Fruit fly (Drosophila melanogaster) whole organism, prepupa: ENCODE data around the gene Nnf1b.

Experiments used
- Blimp-1 ChIP-seq: fragments of 200-800 bp; sonication (Bioruptor generic); optimal IDR thresholded peaks from 3 replicates; lab custom pipeline; 2017; ENCODE audit warnings: missing biosample characterization, missing genetic modification characterization, mild to moderate bottlenecking, moderate library complexity, missing genetic modification reagents
- CG10631 ChIP-seq: fragments of 200-800 bp; sonication (Bioruptor generic); optimal IDR thresholded peaks from 2 replicates; lab custom pipeline; 2016; ENCODE audit warnings: missing biosample characterization, missing genetic modification characterization
- CG10669 ChIP-seq: fragments of 200-800 bp; sonication (Bioruptor generic); optimal IDR thresholded peaks from 3 replicates; lab custom pipeline; 2018; ENCODE audit warnings: missing biosample characterization, mild to moderate bottlenecking, missing genetic modification characterization, moderate library complexity
- CG11294 ChIP-seq: fragments of 200-800 bp; sonication (Bioruptor generic); IDR thresholded peaks from 2 replicates; pipeline ENCODE4 v1.3.6; 2022; ENCODE audit warnings: missing biosample characterization, missing genetic modification characterization
- CG11762 ChIP-seq: fragments of 200-800 bp; sonication (Bioruptor generic); optimal IDR thresholded peaks from 3 replicates; lab custom pipeline; 2016; ENCODE audit warnings: missing biosample characterization, missing genetic modification characterization; ENCODE audit not compliant: insufficient read depth
- CG11902 ChIP-seq: fragments of 200-800 bp; sonication (Bioruptor generic); optimal IDR thresholded peaks from 3 replicates; lab custom pipeline; 2016; ENCODE audit warnings: missing biosample characterization, missing genetic modification characterization
- CG15336 ChIP-seq: fragments of 200-800 bp; sonication (Bioruptor generic); IDR thresholded peaks from 2 replicates; pipeline ENCODE4 v1.3.6; 2022; ENCODE audit warnings: missing biosample characterization, missing genetic modification characterization
- CG1621 ChIP-seq: fragments of 200-800 bp; sonication (Bioruptor generic); optimal IDR thresholded peaks from 3 replicates; lab custom pipeline; 2018; ENCODE audit warnings: missing biosample characterization, mild to moderate bottlenecking, missing genetic modification characterization
- CG16779 ChIP-seq: fragments of 200-800 bp; sonication (Bioruptor generic); optimal IDR thresholded peaks from 3 replicates; lab custom pipeline; 2017; ENCODE audit warnings: missing biosample characterization, mild to moderate bottlenecking, missing genetic modification characterization
- CG3032 ChIP-seq: fragments of 200-800 bp; optimal IDR thresholded peaks from 2 replicates; lab custom pipeline; 2019; ENCODE audit warnings: missing biosample characterization, mild to moderate bottlenecking, missing genetic modification characterization, moderate library complexity
- CG31627 ChIP-seq: fragments of 200-800 bp; sonication (Bioruptor generic); optimal IDR thresholded peaks from 3 replicates; lab custom pipeline; 2016; ENCODE audit warnings: missing biosample characterization, missing genetic modification characterization
- CG32006 ChIP-seq: fragments of 200-800 bp; sonication (Bioruptor generic); optimal IDR thresholded peaks from 3 replicates; lab custom pipeline; 2017; ENCODE audit warnings: missing biosample characterization, mild to moderate bottlenecking, missing genetic modification characterization
- CG3919 ChIP-seq: fragments of 200-800 bp; sonication (Bioruptor generic); optimal IDR thresholded peaks from 3 replicates; lab custom pipeline; 2016; ENCODE audit warnings: missing biosample characterization, missing genetic modification characterization
- CG4318 ChIP-seq: fragments of 200-800 bp; sonication (Bioruptor generic); optimal IDR thresholded peaks from 3 replicates; lab custom pipeline; 2017; ENCODE audit warnings: missing biosample characterization, mild to moderate bottlenecking, missing genetic modification characterization
- CG6163 ChIP-seq: fragments of 200-800 bp; sonication (Bioruptor generic); IDR thresholded peaks from 3 replicates; pipeline ENCODE4 v1.3.6; 2022; ENCODE audit warnings: missing biosample characterization, missing genetic modification characterization
- CG6276 ChIP-seq: fragments of 200-800 bp; sonication (Bioruptor generic); optimal IDR thresholded peaks from 2 replicates; lab custom pipeline; 2017; ENCODE audit warnings: missing biosample characterization, mild to moderate bottlenecking, missing genetic modification characterization
- CG6808 ChIP-seq: fragments of 200-800 bp; sonication (Bioruptor generic); optimal IDR thresholded peaks from 3 replicates; lab custom pipeline; 2017; ENCODE audit warnings: missing biosample characterization, missing genetic modification characterization, mild to moderate bottlenecking, moderate library complexity, missing genetic modification reagents
- CG7368 ChIP-seq: fragments of 200-800 bp; sonication (Bioruptor generic); optimal IDR thresholded peaks from 3 replicates; lab custom pipeline; 2016; ENCODE audit warnings: missing biosample characterization, missing genetic modification characterization
- CG8319 ChIP-seq: fragments of 200-800 bp; sonication (Bioruptor generic); optimal IDR thresholded peaks from 3 replicates; lab custom pipeline; 2016; ENCODE audit warnings: missing biosample characterization, missing genetic modification characterization
- CG9139 ChIP-seq: fragments of 200-800 bp; sonication (Bioruptor generic); optimal IDR thresholded peaks from 3 replicates; lab custom pipeline; 2017; ENCODE audit warnings: missing biosample characterization, mild to moderate bottlenecking, missing genetic modification characterization
- Eip75B ChIP-seq: fragments of 200-800 bp; sonication (Bioruptor generic); optimal IDR thresholded peaks from 3 replicates; lab custom pipeline; 2016; ENCODE audit warnings: missing biosample characterization, missing genetic modification characterization
- Eip93F ChIP-seq: fragments of 200-800 bp; sonication (Bioruptor generic); optimal IDR thresholded peaks from 2 replicates; lab custom pipeline; 2016; ENCODE audit warnings: missing biosample characterization, mild to moderate bottlenecking, missing genetic modification characterization
- Ets21C ChIP-seq: fragments of 200-800 bp; sonication (Bioruptor generic); optimal IDR thresholded peaks from 3 replicates; lab custom pipeline; 2016; ENCODE audit warnings: missing biosample characterization, missing genetic modification characterization
- Ets96B ChIP-seq: fragments of 200-800 bp; optimal IDR thresholded peaks from 2 replicates; lab custom pipeline; 2019; ENCODE audit warnings: missing biosample characterization, mild to moderate bottlenecking, missing genetic modification characterization, moderate library complexity
- Gug ChIP-seq: fragments of 200-800 bp; sonication (Bioruptor generic); IDR thresholded peaks from 2 replicates; pipeline ENCODE4 v1.3.6; 2022; ENCODE audit warnings: missing biosample characterization, missing genetic modification characterization
- Hr38 ChIP-seq: sonication (Bioruptor generic); optimal IDR thresholded peaks from 2 replicates; lab custom pipeline; 2016; ENCODE audit warnings: missing biosample characterization, missing genetic modification characterization
- Lpt ChIP-seq: fragments of 200-800 bp; sonication (Bioruptor generic); optimal IDR thresholded peaks from 3 replicates; lab custom pipeline; 2016; ENCODE audit warnings: missing biosample characterization, missing genetic modification characterization
- Met ChIP-seq: fragments of 200-800 bp; sonication (Bioruptor generic); optimal IDR thresholded peaks from 3 replicates; lab custom pipeline; 2016; ENCODE audit warnings: missing biosample characterization, missing genetic modification characterization
- OdsH ChIP-seq: fragments of 200-800 bp; sonication (Bioruptor generic); optimal IDR thresholded peaks from 3 replicates; lab custom pipeline; 2016; ENCODE audit warnings: missing biosample characterization, missing genetic modification characterization
- Smox ChIP-seq: fragments of 200-800 bp; sonication (Bioruptor generic); optimal IDR thresholded peaks from 3 replicates; lab custom pipeline; 2016; ENCODE audit warnings: missing biosample characterization, missing genetic modification characterization
- Sox102F ChIP-seq: fragments of 200-800 bp; sonication (Bioruptor generic); optimal IDR thresholded peaks from 2 replicates; lab custom pipeline; 2016; ENCODE audit warnings: missing biosample characterization, mild to moderate bottlenecking, missing genetic modification characterization
- Sox15 ChIP-seq: fragments of 200-800 bp; sonication (Bioruptor generic); optimal IDR thresholded peaks from 3 replicates; lab custom pipeline; 2016; ENCODE audit warnings: missing biosample characterization, missing genetic modification characterization
- achi ChIP-seq: fragments of 200-800 bp; sonication (Bioruptor generic); optimal IDR thresholded peaks from 3 replicates; lab custom pipeline; 2016; ENCODE audit warnings: missing biosample characterization, missing genetic modification characterization
- acj6 ChIP-seq: fragments of 200-800 bp; sonication (Bioruptor generic); optimal IDR thresholded peaks from 3 replicates; lab custom pipeline; 2016; ENCODE audit warnings: missing biosample characterization, missing genetic modification characterization
- cyc ChIP-seq: fragments of 200-800 bp; sonication (Bioruptor generic); optimal IDR thresholded peaks from 3 replicates; lab custom pipeline; 2016; ENCODE audit warnings: missing biosample characterization, missing genetic modification characterization
- dac ChIP-seq: fragments of 200-800 bp; sonication (Bioruptor generic); optimal IDR thresholded peaks from 2 replicates; lab custom pipeline; 2017; ENCODE audit warnings: missing biosample characterization, mild to moderate bottlenecking, missing genetic modification characterization
- dsx ChIP-seq: fragments of 200-800 bp; optimal IDR thresholded peaks from 3 replicates; lab custom pipeline; 2019; ENCODE audit warnings: missing biosample characterization, mild to moderate bottlenecking, missing genetic modification characterization, moderate library complexity; ENCODE audit not compliant: poor library complexity, severe bottlenecking
- esn ChIP-seq: fragments of 200-800 bp; sonication (Bioruptor generic); optimal IDR thresholded peaks from 2 replicates; lab custom pipeline; 2016; ENCODE audit warnings: missing biosample characterization, mild to moderate bottlenecking, missing genetic modification characterization, moderate library complexity
- fd59A ChIP-seq: fragments of 200-800 bp; sonication (Bioruptor generic); optimal IDR thresholded peaks from 2 replicates; lab custom pipeline; 2017; ENCODE audit warnings: missing biosample characterization, mild to moderate bottlenecking, missing genetic modification characterization, missing genetic modification reagents
- fd85E ChIP-seq: fragments of 200-800 bp; sonication (Bioruptor generic); optimal IDR thresholded peaks from 3 replicates; lab custom pipeline; 2016; ENCODE audit warnings: missing biosample characterization, missing genetic modification characterization
- fkh ChIP-seq: fragments of 200-800 bp; sonication (Bioruptor generic); optimal IDR thresholded peaks from 3 replicates; lab custom pipeline; 2017; ENCODE audit warnings: missing biosample characterization, mild to moderate bottlenecking, missing genetic modification characterization, moderate library complexity
- net ChIP-seq: fragments of 200-800 bp; sonication (Bioruptor generic); optimal IDR thresholded peaks from 3 replicates; lab custom pipeline; 2016; ENCODE audit warnings: missing biosample characterization, missing genetic modification characterization
- pdm3 ChIP-seq: fragments of 200-800 bp; sonication (Bioruptor generic); optimal IDR thresholded peaks from 3 replicates; lab custom pipeline; 2016; ENCODE audit warnings: missing biosample characterization, missing genetic modification characterization
- salr ChIP-seq, 2 experiments: fragments of 200-800 bp; sonication (Bioruptor generic); optimal IDR thresholded peaks; 3 replicates each; lab custom pipeline; 2016 to 2018; ENCODE audit warnings: missing biosample characterization in 2 of 2, missing genetic modification characterization in 2 of 2, mild to moderate bottlenecking in 1 of 2
- spab ChIP-seq: fragments of 200-800 bp; sonication (Bioruptor generic); optimal IDR thresholded peaks from 2 replicates; lab custom pipeline; 2017; ENCODE audit warnings: missing biosample characterization, mild to moderate bottlenecking, missing genetic modification characterization, missing genetic modification reagents
- svp ChIP-seq: fragments of 200-800 bp; sonication (Bioruptor generic); peaks from one replicate; lab custom pipeline; 2016; ENCODE audit warnings: missing biosample characterization, missing genetic modification characterization
- topi ChIP-seq: fragments of 200-800 bp; sonication (Bioruptor generic); optimal IDR thresholded peaks from 3 replicates; lab custom pipeline; 2016; ENCODE audit warnings: missing biosample characterization, missing genetic modification characterization
- vri ChIP-seq: fragments of 200-800 bp; sonication (Bioruptor generic); optimal IDR thresholded peaks from 3 replicates; lab custom pipeline; 2016; ENCODE audit warnings: missing biosample characterization, mild to moderate bottlenecking, missing genetic modification characterization

The Nnf1b gene

dm6 chr2L:850727-851257 lies 40.4 kb downstream of the Nnf1b start, which contains the start of gene drongo (continued):
- TF ChIP-seq CG6163 (peak; percentile 64), CG11762 (GFP tag; lab: Kevin White, UChicago) (no peak), CG9139 (GFP tag; lab: Kevin White, UChicago) (peak; percentile 33), CG31627 (GFP tag; lab: Kevin White, UChicago) (no peak), CG10631 (GFP tag; lab: Kevin White, UChicago) (no peak), cyc (peak; percentile 15), salr (GFP tag; optimal IDR thresholded peaks at IDR 0.05; lab: Kevin White, UChicago) (no peak), fd59A (GFP tag; lab: Kevin White, UChicago) (no peak)

DNA sequence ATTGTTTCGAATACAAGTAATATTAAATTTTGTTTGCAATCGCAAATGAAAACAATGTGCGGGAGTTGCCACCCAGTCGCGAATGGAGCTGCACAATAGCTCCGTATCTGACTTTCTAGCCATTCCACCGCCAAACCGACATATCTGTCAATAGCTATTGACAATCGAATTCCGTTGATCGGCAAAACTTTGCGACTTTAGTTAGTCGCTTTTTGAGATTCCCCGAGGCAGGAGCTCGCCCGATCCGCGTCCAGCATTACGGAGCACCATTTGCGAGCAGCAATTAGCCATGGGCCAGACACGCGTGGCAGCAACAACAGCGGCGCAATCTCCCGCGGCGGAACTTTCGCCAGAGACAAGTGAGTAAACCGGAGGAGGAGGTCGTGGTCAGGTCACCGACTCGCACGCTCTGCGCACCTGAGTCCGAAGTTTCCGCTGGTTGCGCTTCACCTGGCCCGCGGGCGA lies 42.3 kb downstream of the Nnf1b start, which contains the start of the genes CG4291 and kraken:
Gene CG4291, minus strand, starts transcription at position 84 of the 465 bp plus-strand sequence.
Gene kraken, plus strand, starts transcription at position 122 of the 465 bp plus-strand sequence.
- TF ChIP-seq CG11902 (no peak), Smox (peak; percentile 20), CG1621 (tag; lab: Kevin White, UChicago) (peak; percentile 75), Ets96B (no peak), salr (GFP tag; optimal IDR thresholded peaks at IDR 0.05; lab: Kevin White, UChicago) (no peak), OdsH (GFP tag; lab: Kevin White, UChicago) (peak; percentile 11), CG4318 (no peak), dsx (GFP tag; lab: Kevin White, UChicago) (no peak), pdm3 (GFP tag; lab: Kevin White, UChicago) (peak; percentile 20), CG8319 (GFP tag; lab: Kevin White, UChicago) (no peak), CG10669 (GFP tag; lab: Kevin White, UChicago) (no peak), CG32006 (GFP tag; lab: Kevin White, UChicago) (peak; percentile 13), cyc (peak; percentile 28), Sox15 (no peak), Met (GFP tag; lab: Kevin White, UChicago) (no peak), spab (GFP tag; lab: Kevin White, UChicago) (no peak), vri (GFP tag; lab: Kevin White, UChicago) (peak; percentile 18), Gug (GFP tag; lab: Robert Waterston, UW) (no peak), achi (GFP tag; lab: Kevin White, UChicago) (peak; percentile 33), Ets21C (GFP tag; lab: Kevin White, UChicago) (no peak), svp (GFP tag; lab: Kevin White, UChicago) (peak; percentile 83), CG6808 (GFP tag; lab: Kevin White, UChicago) (no peak), CG11294 (GFP tag; lab: Robert Waterston, UW) (0 out of 2 replicates have a peak, but pooled peaks have one; percentile 8), acj6 (GFP tag; lab: Kevin White, UChicago) (peak; percentile 3), CG3919 (peak; percentile 54), CG15336 (peak; percentile 33; the same call in 1 of the 2 replicates), Lpt (no peak), CG10631 (GFP tag; lab: Kevin White, UChicago) (no peak), fd85E (GFP tag; lab: Kevin White, UChicago) (no peak), esn (peak; percentile 46), topi (peak; percentile 54), dac (no peak), Hr38 (GFP tag; lab: Kevin White, UChicago) (no peak), CG7368 (GFP tag; lab: Kevin White, UChicago) (no peak), fkh (GFP tag; lab: Kevin White, UChicago) (peak; percentile 90), CG11762 (GFP tag; lab: Kevin White, UChicago) (no peak), CG6276 (GFP tag; lab: Kevin White, UChicago) (no peak), net (GFP tag; lab: Kevin White, UChicago) (no peak), Eip93F (GFP tag; lab: Kevin White, UChicago) (no peak), Eip75B (GFP tag; lab: Kevin White, UChicago) (peak; percentile 16), CG16779 (tag; lab: Kevin White, UChicago) (peak; percentile 32), Sox102F (GFP tag; lab: Kevin White, UChicago) (no peak), CG31627 (GFP tag; lab: Kevin White, UChicago) (peak; percentile 47), CG9139 (GFP tag; lab: Kevin White, UChicago) (no peak), fd59A (GFP tag; lab: Kevin White, UChicago) (no peak), CG3032 (tag; lab: Kevin White, UChicago) (peak; percentile 18), Blimp-1 (no peak)
